Worm (Caenorhabditis elegans): Measurements from ENCODE around the gene C05B5.4.

DNA sequence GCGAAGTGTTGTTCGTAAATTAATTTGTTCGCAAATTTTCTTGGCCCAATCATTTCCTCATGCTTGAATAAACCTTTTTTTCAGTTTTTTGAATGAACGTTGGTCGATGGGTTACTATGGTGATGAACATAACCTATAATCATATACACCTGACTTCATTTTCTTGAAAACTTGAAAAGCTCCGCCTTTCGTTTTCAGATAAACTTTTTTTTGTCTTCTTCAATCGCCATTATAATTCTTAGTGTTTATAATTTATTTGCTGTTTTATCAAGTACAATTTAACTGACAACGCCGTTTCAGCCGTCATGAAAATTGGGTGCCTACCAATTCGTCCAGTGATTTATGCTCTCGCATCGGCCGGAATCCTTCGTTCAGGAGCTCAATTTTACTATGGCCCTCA lies 43.5 kb downstream of the C05B5.4 start, which contains the start of gene M04D8.7:
- TF ChIP-seq tbx-37 (GFP tag; conservative IDR thresholded peaks at IDR 0.05) = no peak
- no peak for TF ChIP-seq hmg-4 (GFP tag; optimal IDR thresholded peaks at IDR 0.05)
- no peak for TF ChIP-seq ama-1 (optimal IDR thresholded peaks at IDR 0.05)
- no peak for TF ChIP-seq hmbx-1 (tag; optimal IDR thresholded peaks at IDR 0.05)
- TF ChIP-seq flt-1 (GFP tag; IDR thresholded peaks at IDR 0.05) = no peak
- TF ChIP-seq F13C5.2 (tag; optimal IDR thresholded peaks at IDR 0.05) = no peak
- TF ChIP-seq scrt-1 (GFP tag; IDR thresholded peaks at IDR 0.05) = no peak
- no peak for TF ChIP-seq tra-4 (tag; optimal IDR thresholded peaks at IDR 0.05)
- no peak for TF ChIP-seq ets-7 (tag; optimal IDR thresholded peaks at IDR 0.05)
- TF ChIP-seq B0310.2 (tag; optimal IDR thresholded peaks at IDR 0.05) = no peak
- TF ChIP-seq ceh-13 (GFP tag; optimal IDR thresholded peaks at IDR 0.05) = no peak
- TF ChIP-seq ceh-36 (tag; optimal IDR thresholded peaks at IDR 0.05) = no peak
